Worm (Caenorhabditis elegans) whole organism, L4 larva: ENCODE measurements around the gene nex-3.

Source experiments
- F10B5.3 ChIP-seq: sonication (generic microtip); optimal IDR thresholded peaks from 2 replicates; lab custom pipeline; 2016; ENCODE audit warnings: mild to moderate bottlenecking, missing genetic modification characterization, missing compliant biosample characterization
- F26F4.8 ChIP-seq: fragments of 200-800 bp; sonication (Bioruptor generic); conservative IDR thresholded peaks from 2 replicates; pipeline ENCODE4 v1.3.6; 2022; ENCODE audit warnings: missing genetic modification characterization, missing compliant biosample characterization
- F44E2.7 ChIP-seq: fragments of 200-800 bp; sonication (Bioruptor generic); IDR thresholded peaks from 2 replicates; pipeline ENCODE4 v2.1.2; 2022; ENCODE audit warnings: missing genetic modification characterization, missing compliant biosample characterization
- F49E8.2 ChIP-seq: sonication (generic microtip); optimal IDR thresholded peaks from 2 replicates; lab custom pipeline; 2016; ENCODE audit warnings: missing compliant biosample characterization, mild to moderate bottlenecking, missing genetic modification characterization, borderline replicate concordance
- R02D3.7 ChIP-seq: fragments of 150-350 bp; sonication (generic microtip); optimal IDR thresholded peaks from 3 replicates; lab custom pipeline; 2014; ENCODE audit warnings: missing biosample characterization, missing genetic modification characterization
- T20F7.1 ChIP-seq: fragments of 200-800 bp; sonication (Bioruptor generic); optimal IDR thresholded peaks from 2 replicates; lab custom pipeline; 2018; ENCODE audit warnings: mild to moderate bottlenecking, missing genetic modification characterization, missing compliant biosample characterization
- Y105C5A.15 ChIP-seq: fragments of 200-800 bp; sonication (Bioruptor generic); IDR thresholded peaks from 2 replicates; pipeline ENCODE4 v1.3.6; 2022; ENCODE audit warnings: missing genetic modification characterization, missing compliant biosample characterization
- Y48G9A.11 ChIP-seq: fragments of 200-800 bp; sonication (Bioruptor generic); IDR thresholded peaks from 2 replicates; pipeline ENCODE4 v1.3.6; 2022; ENCODE audit warnings: missing genetic modification reagents, missing genetic modification characterization, missing compliant biosample characterization
- Y5F2A.4 ChIP-seq: fragments of 200-800 bp; sonication (Bioruptor generic); optimal IDR thresholded peaks from 2 replicates; lab custom pipeline; 2018; ENCODE audit warnings: mild to moderate bottlenecking, missing genetic modification characterization, missing compliant biosample characterization
- ZK337.2 ChIP-seq: fragments of 200-800 bp; sonication (Bioruptor generic); IDR thresholded peaks from 2 replicates; pipeline ENCODE4 v1.3.6; 2022; ENCODE audit warnings: missing genetic modification reagents, missing genetic modification characterization, missing compliant biosample characterization
- aly-2 ChIP-seq: sonication (generic microtip); optimal IDR thresholded peaks from 2 replicates; lab custom pipeline; 2018; ENCODE audit warnings: missing biosample characterization, missing genetic modification characterization
- attf-4 ChIP-seq: sonication (generic microtip); optimal IDR thresholded peaks from 3 replicates; lab custom pipeline; 2017; ENCODE audit warnings: missing biosample characterization, missing genetic modification characterization
- ceh-20 ChIP-seq: fragments of 200-800 bp; sonication (Bioruptor generic); IDR thresholded peaks from 2 replicates; pipeline ENCODE4 v1.3.6; 2022; ENCODE audit warnings: missing genetic modification reagents, missing genetic modification characterization, missing compliant biosample characterization
- daf-16 ChIP-seq, 3 experiments: sonication (generic microtip); optimal IDR thresholded peaks; 2 replicates each; lab custom pipeline; 2016 to 2017; ENCODE audit warnings: missing genetic modification characterization in 3 of 3, missing genetic modification reagents in 3 of 3, mild to moderate bottlenecking in 2 of 3, missing compliant biosample characterization in 2 of 3, missing biosample characterization in 1 of 3, moderate library complexity in 1 of 3
- daf-19 ChIP-seq: fragments of 200-800 bp; sonication (Bioruptor generic); conservative IDR thresholded peaks from 2 replicates; pipeline ENCODE4 v1.3.6; 2022; ENCODE audit warnings: missing genetic modification characterization, missing compliant biosample characterization
- daf-8 ChIP-seq: fragments of 200-800 bp; sonication (Bioruptor generic); IDR thresholded peaks from 2 replicates; pipeline ENCODE4 v1.3.6; 2022; ENCODE audit warnings: missing genetic modification characterization, missing compliant biosample characterization
- dmd-8 ChIP-seq: fragments of 200-800 bp; sonication (Bioruptor generic); IDR thresholded peaks from 2 replicates; pipeline ENCODE4 v1.3.6; 2022; ENCODE audit warnings: missing genetic modification characterization, missing compliant biosample characterization
- dpl-1 ChIP-seq: fragments of 150-350 bp; optimal IDR thresholded peaks from 2 replicates; lab custom pipeline; 2014; ENCODE audit warnings: missing biosample characterization, missing genetic modification reagents, missing genetic modification characterization
- duxl-1 ChIP-seq: sonication (generic microtip); optimal IDR thresholded peaks from 2 replicates; lab custom pipeline; 2016; ENCODE audit warnings: mild to moderate bottlenecking, missing genetic modification characterization, moderate library complexity, missing compliant biosample characterization; ENCODE audit not compliant: poor library complexity
- fkh-10 ChIP-seq: fragments of 150-350 bp; optimal IDR thresholded peaks from 2 replicates; lab custom pipeline; 2014; ENCODE audit warnings: missing biosample characterization, missing genetic modification reagents, missing genetic modification characterization
- hlh-11 ChIP-seq: fragments of 200-800 bp; sonication (Bioruptor generic); optimal IDR thresholded peaks from 2 replicates; lab custom pipeline; 2018; ENCODE audit warnings: mild to moderate bottlenecking, missing genetic modification characterization, missing compliant biosample characterization
- hmg-1.1 ChIP-seq: fragments of 200-800 bp; sonication (Bioruptor generic); IDR thresholded peaks from 2 replicates; pipeline ENCODE4 v1.3.6; 2022; ENCODE audit warnings: missing genetic modification reagents, missing genetic modification characterization, missing compliant biosample characterization
- jun-1 ChIP-seq: fragments of 150-350 bp; optimal IDR thresholded peaks from 2 replicates; lab custom pipeline; 2014; ENCODE audit warnings: missing biosample characterization, missing genetic modification reagents, missing genetic modification characterization
- lin-1 ChIP-seq: fragments of 200-800 bp; sonication (Bioruptor generic); IDR thresholded peaks from 2 replicates; pipeline ENCODE4 v1.3.6; 2022; ENCODE audit warnings: missing genetic modification reagents, missing genetic modification characterization, missing compliant biosample characterization
- lin-13 ChIP-seq: fragments of 150-350 bp; optimal IDR thresholded peaks from 2 replicates; lab custom pipeline; 2014; ENCODE audit warnings: missing biosample characterization, missing genetic modification reagents, missing genetic modification characterization
- lin-15B ChIP-seq: fragments of 150-350 bp; sonication (generic microtip); optimal IDR thresholded peaks from 3 replicates; lab custom pipeline; 2014; ENCODE audit warnings: missing biosample characterization, missing genetic modification characterization
- lin-29 ChIP-seq: fragments of 200-800 bp; sonication (Bioruptor generic); IDR thresholded peaks from 2 replicates; pipeline ENCODE4 v1.3.6; 2022; ENCODE audit warnings: missing genetic modification reagents, missing genetic modification characterization, missing compliant biosample characterization
- lin-39 ChIP-seq: fragments of 150-350 bp; optimal IDR thresholded peaks from 2 replicates; lab custom pipeline; 2014; ENCODE audit warnings: missing biosample characterization, missing genetic modification reagents, missing genetic modification characterization
- madf-5 ChIP-seq, 2 experiments: fragments of 200-800 bp; sonication (Bioruptor generic); IDR thresholded peaks; 2 replicates each; pipeline ENCODE4 v1.3.6; 2022; ENCODE audit warnings: missing compliant biosample characterization in 2 of 2, missing genetic modification characterization in 2 of 2
- mdl-1 ChIP-seq, 2 experiments: fragments of 150-350 bp in 1 of 2; sonication (generic microtip) in 1 of 2; optimal IDR thresholded peaks; 2 replicates each; lab custom pipeline; 2014 to 2017; ENCODE audit warnings: missing biosample characterization in 2 of 2, missing genetic modification characterization in 2 of 2
- mep-1 ChIP-seq: fragments of 150-350 bp; sonication (generic microtip); optimal IDR thresholded peaks from 3 replicates; lab custom pipeline; 2014; ENCODE audit warnings: missing biosample characterization, missing genetic modification characterization
- mxl-2 ChIP-seq: fragments of 200-800 bp; sonication (Bioruptor generic); conservative IDR thresholded peaks from 2 replicates; pipeline ENCODE4 v1.3.6; 2022; ENCODE audit warnings: missing genetic modification reagents, missing genetic modification characterization, missing compliant biosample characterization
- nhr-102 ChIP-seq: sonication (generic microtip); optimal IDR thresholded peaks from 2 replicates; lab custom pipeline; 2016; ENCODE audit warnings: mild to moderate bottlenecking, missing genetic modification characterization, moderate library complexity, missing compliant biosample characterization
- nhr-11 ChIP-seq: fragments of 150-350 bp; optimal IDR thresholded peaks from 2 replicates; lab custom pipeline; 2014; ENCODE audit warnings: missing biosample characterization, missing genetic modification characterization
- nhr-237 ChIP-seq: sonication (generic microtip); optimal IDR thresholded peaks from 2 replicates; lab custom pipeline; 2017; ENCODE audit warnings: missing biosample characterization, missing genetic modification characterization
- nhr-25 ChIP-seq: sonication (generic microtip); optimal IDR thresholded peaks from 2 replicates; lab custom pipeline; 2017; ENCODE audit warnings: missing genetic modification characterization, mild to moderate bottlenecking, missing compliant biosample characterization, antibody characterized with exemption, moderate library complexity, borderline replicate concordance; ENCODE audit not compliant: insufficient read depth
- nhr-28 ChIP-seq: fragments of 150-350 bp; optimal IDR thresholded peaks from 2 replicates; lab custom pipeline; 2014; ENCODE audit warnings: missing biosample characterization, missing genetic modification characterization
- nhr-41 ChIP-seq: fragments of 200-800 bp; sonication (Bioruptor generic); IDR thresholded peaks from 2 replicates; pipeline ENCODE4 v1.3.6; 2022; ENCODE audit warnings: missing genetic modification reagents, missing genetic modification characterization, missing compliant biosample characterization
- nhr-42 ChIP-seq: fragments of 200-800 bp; sonication (Bioruptor generic); IDR thresholded peaks from 2 replicates; pipeline ENCODE4 v1.3.6; 2022; ENCODE audit warnings: missing genetic modification characterization, missing compliant biosample characterization
- nhr-48 ChIP-seq: sonication (generic microtip); optimal IDR thresholded peaks from 2 replicates; lab custom pipeline; 2016; ENCODE audit warnings: mild to moderate bottlenecking, missing genetic modification characterization, missing compliant biosample characterization
- pha-4 ChIP-seq, 2 experiments: fragments of 150-350 bp in 1 of 2; fragments of 200-800 bp in 1 of 2; sonication (Bioruptor generic) in 1 of 2; IDR thresholded peaks in 1 of 2; optimal IDR thresholded peaks in 1 of 2; 2 replicates each; pipeline versions ENCODE4 v1.3.6 to Lab custom; 2014 to 2022; ENCODE audit warnings: missing genetic modification characterization in 2 of 2, missing genetic modification reagents in 2 of 2, missing biosample characterization in 1 of 2, missing compliant biosample characterization in 1 of 2
- rbr-2 ChIP-seq: sonication (generic microtip); optimal IDR thresholded peaks from 2 replicates; lab custom pipeline; 2016; ENCODE audit warnings: missing genotype, missing genetic modification characterization, missing compliant biosample characterization
- saeg-2 ChIP-seq: fragments of 200-800 bp; sonication (Bioruptor generic); IDR thresholded peaks from 2 replicates; pipeline ENCODE4 v1.3.6; 2022; ENCODE audit warnings: missing genetic modification reagents, missing genetic modification characterization, missing compliant biosample characterization
- snpc-1.2 ChIP-seq: fragments of 200-800 bp; sonication (Bioruptor generic); IDR thresholded peaks from 2 replicates; pipeline ENCODE4 v1.3.6; 2022; ENCODE audit warnings: missing genetic modification reagents, missing genetic modification characterization, missing compliant biosample characterization
- tag-97 ChIP-seq: fragments of 200-800 bp; sonication (Bioruptor generic); IDR thresholded peaks from 2 replicates; pipeline ENCODE4 v1.3.6; 2022; ENCODE audit warnings: missing genetic modification characterization, missing compliant biosample characterization
- tra-1 ChIP-seq: fragments of 200-800 bp; sonication (Bioruptor generic); IDR thresholded peaks from 2 replicates; pipeline ENCODE4 v1.3.6; 2022; ENCODE audit warnings: missing genetic modification reagents, missing genetic modification characterization, missing compliant biosample characterization
- unc-130 ChIP-seq: sonication (generic microtip); optimal IDR thresholded peaks from 2 replicates; lab custom pipeline; 2016; ENCODE audit warnings: missing genetic modification reagents, missing genetic modification characterization, missing compliant biosample characterization
- zag-1 ChIP-seq: fragments of 150-350 bp; optimal IDR thresholded peaks from 2 replicates; lab custom pipeline; 2014; ENCODE audit warnings: missing biosample characterization, missing genetic modification characterization
- ztf-7 ChIP-seq: fragments of 150-350 bp; optimal IDR thresholded peaks from 2 replicates; lab custom pipeline; 2014; ENCODE audit warnings: missing biosample characterization, missing genetic modification characterization

Gene nex-3

DNA sequence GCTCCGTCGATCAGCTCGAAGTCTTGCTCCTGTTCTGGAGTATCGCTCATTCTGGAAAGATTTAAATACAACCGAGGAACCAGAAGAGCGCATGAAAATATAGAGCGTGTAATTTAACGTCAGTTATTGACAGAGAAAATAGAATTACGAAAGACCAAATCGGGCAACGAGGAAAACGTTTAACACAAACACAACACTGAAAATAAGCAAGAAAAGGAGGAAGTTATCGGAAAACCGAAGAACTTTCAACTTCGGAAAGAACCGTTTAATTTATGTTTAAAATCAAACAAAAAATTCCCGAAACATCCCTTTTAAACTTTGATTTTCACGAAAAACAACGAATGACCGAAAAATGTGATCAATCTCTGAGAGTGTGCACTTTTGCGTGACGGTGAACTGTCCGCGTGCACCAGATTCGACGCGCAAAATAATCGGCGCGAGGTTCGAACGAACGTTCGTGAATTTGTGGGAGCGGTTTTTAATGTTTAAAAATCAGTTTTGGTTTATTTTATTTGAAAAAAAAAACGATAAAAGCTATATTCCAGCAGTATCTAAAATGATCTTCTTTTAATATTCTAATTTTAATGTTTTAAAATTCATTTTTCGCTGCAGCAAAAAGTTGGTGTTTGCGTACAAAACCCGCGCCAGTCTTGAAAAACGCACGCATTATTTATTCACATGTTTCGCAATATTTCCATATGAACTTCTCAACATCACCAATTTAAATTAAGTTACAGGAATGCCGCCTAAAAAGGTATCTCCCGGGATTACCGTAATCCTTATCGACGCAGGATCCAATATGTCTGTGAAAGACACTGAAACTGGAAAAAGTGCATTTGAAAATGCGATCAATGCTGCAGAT is 22.5 kb upstream of the nex-3 start, which contains the start of the genes R07E5.7 and cku-80 (continued):
- TF ChIP-seq nhr-25 (tag; lab: Kevin White, UChicago): no peak
- peak; percentile 70 for TF ChIP-seq mep-1 (tag; lab: Kevin White, UChicago)
- no peak for TF ChIP-seq mxl-2 (GFP tag; lab: Robert Waterston, UW)
- TF ChIP-seq lin-13: peak; percentile 19
- no peak for TF ChIP-seq Y105C5A.15 (GFP tag; lab: Robert Waterston, UW)
- TF ChIP-seq T20F7.1 (GFP tag; lab: Kevin White, UChicago): no peak
- no peak for TF ChIP-seq F26F4.8 (GFP tag; lab: Robert Waterston, UW)
- TF ChIP-seq nhr-41 (GFP tag; lab: Robert Waterston, UW): no peak
- no peak for TF ChIP-seq tra-1 (GFP tag; lab: Robert Waterston, UW)
- no peak for TF ChIP-seq zag-1 (tag; lab: Kevin White, UChicago)
- no peak for TF ChIP-seq snpc-1.2
- no peak for TF ChIP-seq nhr-237
- peak; percentile 17 for TF ChIP-seq nhr-48 (tag; lab: Kevin White, UChicago)
- TF ChIP-seq fkh-10: no peak
- TF ChIP-seq nhr-28 (tag; lab: Kevin White, UChicago): peak; percentile 39
- no peak for TF ChIP-seq Y5F2A.4
- no peak for TF ChIP-seq pha-4 (GFP tag; IDR thresholded peaks at IDR 0.05; lab: Robert Waterston, UW)
- no peak for TF ChIP-seq pha-4 (tag; optimal IDR thresholded peaks at IDR 0.05; lab: Kevin White, UChicago)
- TF ChIP-seq mdl-1 (tag; optimal IDR thresholded peaks at IDR 0.05; lab: Kevin White, UChicago): peak in 1 of 2 experiments; percentile 15
- TF ChIP-seq lin-15B (tag; lab: Kevin White, UChicago): peak; percentile 33
- TF ChIP-seq unc-130: no peak
- no peak for TF ChIP-seq nhr-42 (GFP tag; lab: Robert Waterston, UW)
- TF ChIP-seq tag-97 (GFP tag; lab: Robert Waterston, UW): no peak
- TF ChIP-seq ztf-7 (tag; lab: Kevin White, UChicago): peak; percentile 47
- TF ChIP-seq ceh-20: no peak
- no peak for TF ChIP-seq F49E8.2 (tag; lab: Kevin White, UChicago)
- peak; percentile 55 for TF ChIP-seq rbr-2 (tag; lab: Kevin White, UChicago)
- no peak for TF ChIP-seq nhr-102 (tag; lab: Kevin White, UChicago)
- TF ChIP-seq duxl-1 (tag; lab: Kevin White, UChicago): peak; percentile 25
- TF ChIP-seq attf-4: no peak
- no peak for TF ChIP-seq R02D3.7
- TF ChIP-seq nhr-11 (tag; lab: Kevin White, UChicago): no peak
- TF ChIP-seq aly-2 (tag; lab: Kevin White, UChicago): no peak
- TF ChIP-seq jun-1 (tag; lab: Kevin White, UChicago): no peak
- 0 out of 2 replicates have a peak, but pooled peaks have one; percentile 35 for TF ChIP-seq daf-19 (GFP tag; lab: Robert Waterston, UW)
- TF ChIP-seq dmd-8: no peak
- TF ChIP-seq lin-29: no peak
- no peak for TF ChIP-seq madf-5 (GFP tag; IDR thresholded peaks at IDR 0.05; lab: Robert Waterston, UW)
- no peak for TF ChIP-seq Y48G9A.11
- no peak for TF ChIP-seq F44E2.7 (GFP tag; lab: Robert Waterston, UW)
- TF ChIP-seq saeg-2 (GFP tag; lab: Robert Waterston, UW): no peak
- TF ChIP-seq dpl-1 (GFP tag; lab: Kevin White, UChicago): peak; percentile 88
- TF ChIP-seq F10B5.3 (tag; lab: Kevin White, UChicago): no peak
- peak; percentile 42; the same call in 1 of the 2 replicates for TF ChIP-seq hmg-1.1
- TF ChIP-seq lin-39 (tag; lab: Kevin White, UChicago): no peak
- no peak for TF ChIP-seq daf-8 (GFP tag; lab: Robert Waterston, UW)
- TF ChIP-seq lin-1: no peak
- TF ChIP-seq hlh-11 (tag; lab: Kevin White, UChicago): peak; percentile 55
- TF ChIP-seq ZK337.2 (GFP tag; lab: Robert Waterston, UW): no peak
- TF ChIP-seq daf-16 (GFP tag; optimal IDR thresholded peaks at IDR 0.05; lab: Kevin White, UChicago): no peak
- TF ChIP-seq daf-16 (tag; optimal IDR thresholded peaks at IDR 0.05; lab: Kevin White, UChicago): peak; percentile 36
